Worm (Caenorhabditis elegans) whole organism, L4 larva: Measurements from ENCODE around the gene rbg-1.
A peak's percentile ranks its signal among the peaks of the same experiment; 100 is the strongest.

ENCODE experiments used
- F10B5.3 ChIP-seq: sonication (generic microtip); optimal IDR thresholded peaks from 2 replicates; lab custom pipeline; 2016; ENCODE audit warnings: mild to moderate bottlenecking, missing genetic modification characterization, missing compliant biosample characterization
- F26F4.8 ChIP-seq: fragments of 200-800 bp; sonication (Bioruptor generic); conservative IDR thresholded peaks from 2 replicates; pipeline ENCODE4 v1.3.6; 2022; ENCODE audit warnings: missing genetic modification characterization, missing compliant biosample characterization
- F37D6.2 ChIP-seq: sonication (generic microtip); optimal IDR thresholded peaks from 2 replicates; lab custom pipeline; 2016; ENCODE audit warnings: mild to moderate bottlenecking, missing genetic modification characterization, missing compliant biosample characterization
- F44E2.7 ChIP-seq: fragments of 200-800 bp; sonication (Bioruptor generic); IDR thresholded peaks from 2 replicates; pipeline ENCODE4 v2.1.2; 2022; ENCODE audit warnings: missing genetic modification characterization, missing compliant biosample characterization
- F49E8.2 ChIP-seq: sonication (generic microtip); optimal IDR thresholded peaks from 2 replicates; lab custom pipeline; 2016; ENCODE audit warnings: missing compliant biosample characterization, mild to moderate bottlenecking, missing genetic modification characterization, borderline replicate concordance
- T20F7.1 ChIP-seq: fragments of 200-800 bp; sonication (Bioruptor generic); optimal IDR thresholded peaks from 2 replicates; lab custom pipeline; 2018; ENCODE audit warnings: mild to moderate bottlenecking, missing genetic modification characterization, missing compliant biosample characterization
- Y5F2A.4 ChIP-seq: fragments of 200-800 bp; sonication (Bioruptor generic); optimal IDR thresholded peaks from 2 replicates; lab custom pipeline; 2018; ENCODE audit warnings: mild to moderate bottlenecking, missing genetic modification characterization, missing compliant biosample characterization
- Y75B8A.6 ChIP-seq: fragments of 200-800 bp; sonication (Bioruptor generic); IDR thresholded peaks from 2 replicates; pipeline ENCODE4 v1.3.6; 2022; ENCODE audit warnings: missing genetic modification reagents, missing genetic modification characterization, missing compliant biosample characterization
- ZK546.5 ChIP-seq, 2 experiments: sonication (generic microtip); optimal IDR thresholded peaks; 2 replicates each; lab custom pipeline; 2017; ENCODE audit warnings: missing biosample characterization in 2 of 2, missing genetic modification characterization in 2 of 2
- ama-1 ChIP-seq: fragments of 150-350 bp; optimal IDR thresholded peaks from 2 replicates; lab custom pipeline; 2014; ENCODE audit warnings: inconsistent platforms, mixed read lengths
- ceh-32 ChIP-seq: sonication (generic microtip); optimal IDR thresholded peaks from 2 replicates; lab custom pipeline; 2016; ENCODE audit warnings: mild to moderate bottlenecking, missing genetic modification characterization, missing compliant biosample characterization; ENCODE audit not compliant: poor library complexity
- ctbp-1 ChIP-seq: fragments of 200-800 bp; sonication (Bioruptor generic); IDR thresholded peaks from 2 replicates; pipeline ENCODE4 v1.3.6; 2022; ENCODE audit warnings: missing genetic modification reagents, missing genetic modification characterization, missing compliant biosample characterization
- daf-16 ChIP-seq, 3 experiments: sonication (generic microtip); optimal IDR thresholded peaks; 2 replicates each; lab custom pipeline; 2016 to 2017; ENCODE audit warnings: missing genetic modification characterization in 3 of 3, missing genetic modification reagents in 3 of 3, mild to moderate bottlenecking in 2 of 3, missing compliant biosample characterization in 2 of 3, missing biosample characterization in 1 of 3, moderate library complexity in 1 of 3
- daf-19 ChIP-seq: fragments of 200-800 bp; sonication (Bioruptor generic); conservative IDR thresholded peaks from 2 replicates; pipeline ENCODE4 v1.3.6; 2022; ENCODE audit warnings: missing genetic modification characterization, missing compliant biosample characterization
- duxl-1 ChIP-seq: sonication (generic microtip); optimal IDR thresholded peaks from 2 replicates; lab custom pipeline; 2016; ENCODE audit warnings: mild to moderate bottlenecking, missing genetic modification characterization, moderate library complexity, missing compliant biosample characterization; ENCODE audit not compliant: poor library complexity
- egl-43 ChIP-seq: fragments of 200-800 bp; sonication (Bioruptor generic); IDR thresholded peaks from 2 replicates; pipeline ENCODE4 v1.3.6; 2022; ENCODE audit warnings: missing genetic modification reagents, missing genetic modification characterization, missing compliant biosample characterization
- hlh-30 ChIP-seq: sonication (generic microtip); optimal IDR thresholded peaks from 2 replicates; lab custom pipeline; 2017; ENCODE audit warnings: antibody characterized with exemption, mild to moderate bottlenecking, missing genetic modification characterization, missing compliant biosample characterization; ENCODE audit not compliant: insufficient read depth
- hmg-1.1 ChIP-seq: fragments of 200-800 bp; sonication (Bioruptor generic); IDR thresholded peaks from 2 replicates; pipeline ENCODE4 v1.3.6; 2022; ENCODE audit warnings: missing genetic modification reagents, missing genetic modification characterization, missing compliant biosample characterization
- jun-1 ChIP-seq: fragments of 150-350 bp; optimal IDR thresholded peaks from 2 replicates; lab custom pipeline; 2014; ENCODE audit warnings: missing biosample characterization, missing genetic modification reagents, missing genetic modification characterization
- lim-7 ChIP-seq: fragments of 200-800 bp; sonication (Bioruptor generic); IDR thresholded peaks from 2 replicates; pipeline ENCODE4 v1.3.6; 2022; ENCODE audit warnings: missing genetic modification characterization, missing compliant biosample characterization
- lin-1 ChIP-seq: fragments of 200-800 bp; sonication (Bioruptor generic); IDR thresholded peaks from 2 replicates; pipeline ENCODE4 v1.3.6; 2022; ENCODE audit warnings: missing genetic modification reagents, missing genetic modification characterization, missing compliant biosample characterization
- lin-13 ChIP-seq: fragments of 150-350 bp; optimal IDR thresholded peaks from 2 replicates; lab custom pipeline; 2014; ENCODE audit warnings: missing biosample characterization, missing genetic modification reagents, missing genetic modification characterization
- lin-15B ChIP-seq: fragments of 150-350 bp; sonication (generic microtip); optimal IDR thresholded peaks from 3 replicates; lab custom pipeline; 2014; ENCODE audit warnings: missing biosample characterization, missing genetic modification characterization
- lin-29 ChIP-seq: fragments of 200-800 bp; sonication (Bioruptor generic); IDR thresholded peaks from 2 replicates; pipeline ENCODE4 v1.3.6; 2022; ENCODE audit warnings: missing genetic modification reagents, missing genetic modification characterization, missing compliant biosample characterization
- lin-38 ChIP-seq: fragments of 200-800 bp; sonication (Bioruptor generic); IDR thresholded peaks from 2 replicates; pipeline ENCODE4 v1.3.6; 2022; ENCODE audit warnings: missing genetic modification reagents, missing genetic modification characterization, missing compliant biosample characterization
- lin-39 ChIP-seq: fragments of 150-350 bp; optimal IDR thresholded peaks from 2 replicates; lab custom pipeline; 2014; ENCODE audit warnings: missing biosample characterization, missing genetic modification reagents, missing genetic modification characterization
- lir-3 ChIP-seq: sonication (generic microtip); optimal IDR thresholded peaks from 2 replicates; lab custom pipeline; 2016; ENCODE audit warnings: mild to moderate bottlenecking, missing genetic modification characterization, missing compliant biosample characterization
- madf-5 ChIP-seq, 2 experiments: fragments of 200-800 bp; sonication (Bioruptor generic); IDR thresholded peaks; 2 replicates each; pipeline ENCODE4 v1.3.6; 2022; ENCODE audit warnings: missing compliant biosample characterization in 2 of 2, missing genetic modification characterization in 2 of 2
- madf-9 ChIP-seq: fragments of 200-800 bp; sonication (Bioruptor generic); conservative IDR thresholded peaks from 2 replicates; pipeline ENCODE4 v1.3.6; 2022; ENCODE audit warnings: missing genetic modification reagents, missing genetic modification characterization, missing compliant biosample characterization
- mdt-29 ChIP-seq: fragments of 200-800 bp; sonication (Bioruptor generic); IDR thresholded peaks from 2 replicates; pipeline ENCODE4 v1.3.6; 2022; ENCODE audit warnings: missing genetic modification reagents, missing genetic modification characterization, missing compliant biosample characterization
- nhr-102 ChIP-seq: sonication (generic microtip); optimal IDR thresholded peaks from 2 replicates; lab custom pipeline; 2016; ENCODE audit warnings: mild to moderate bottlenecking, missing genetic modification characterization, moderate library complexity, missing compliant biosample characterization
- nhr-11 ChIP-seq: fragments of 150-350 bp; optimal IDR thresholded peaks from 2 replicates; lab custom pipeline; 2014; ENCODE audit warnings: missing biosample characterization, missing genetic modification characterization
- nhr-237 ChIP-seq: sonication (generic microtip); optimal IDR thresholded peaks from 2 replicates; lab custom pipeline; 2017; ENCODE audit warnings: missing biosample characterization, missing genetic modification characterization
- nhr-28 ChIP-seq: fragments of 150-350 bp; optimal IDR thresholded peaks from 2 replicates; lab custom pipeline; 2014; ENCODE audit warnings: missing biosample characterization, missing genetic modification characterization
- nhr-48 ChIP-seq: sonication (generic microtip); optimal IDR thresholded peaks from 2 replicates; lab custom pipeline; 2016; ENCODE audit warnings: mild to moderate bottlenecking, missing genetic modification characterization, missing compliant biosample characterization
- nhr-6 ChIP-seq: fragments of 150-350 bp; optimal IDR thresholded peaks from 2 replicates; lab custom pipeline; 2014; ENCODE audit warnings: missing biosample characterization, missing genetic modification characterization
- nhr-76 ChIP-seq: fragments of 150-350 bp; optimal IDR thresholded peaks from 2 replicates; lab custom pipeline; 2014; ENCODE audit warnings: missing biosample characterization, missing genetic modification characterization
- pha-4 ChIP-seq, 2 experiments: fragments of 150-350 bp in 1 of 2; fragments of 200-800 bp in 1 of 2; sonication (Bioruptor generic) in 1 of 2; IDR thresholded peaks in 1 of 2; optimal IDR thresholded peaks in 1 of 2; 2 replicates each; pipeline versions ENCODE4 v1.3.6 to Lab custom; 2014 to 2022; ENCODE audit warnings: missing genetic modification characterization in 2 of 2, missing genetic modification reagents in 2 of 2, missing biosample characterization in 1 of 2, missing compliant biosample characterization in 1 of 2
- php-3 ChIP-seq: fragments of 200-800 bp; sonication (Bioruptor generic); IDR thresholded peaks from 2 replicates; pipeline ENCODE4 v1.3.6; 2022; ENCODE audit warnings: missing genetic modification reagents, missing genetic modification characterization, missing compliant biosample characterization
- pqm-1 ChIP-seq: sonication (generic microtip); optimal IDR thresholded peaks from 2 replicates; lab custom pipeline; 2017; ENCODE audit warnings: missing biosample characterization, missing genetic modification characterization
- rbr-2 ChIP-seq: sonication (generic microtip); optimal IDR thresholded peaks from 2 replicates; lab custom pipeline; 2016; ENCODE audit warnings: missing genotype, missing genetic modification characterization, missing compliant biosample characterization
- sdz-12 ChIP-seq: fragments of 200-800 bp; sonication (Bioruptor generic); optimal IDR thresholded peaks from 2 replicates; lab custom pipeline; 2018; ENCODE audit warnings: mild to moderate bottlenecking, missing genetic modification characterization, missing compliant biosample characterization
- skn-1 ChIP-seq: fragments of 150-350 bp; optimal IDR thresholded peaks from 2 replicates; lab custom pipeline; 2014; ENCODE audit warnings: missing biosample characterization, missing genetic modification characterization
- spr-3 ChIP-seq: fragments of 200-800 bp; sonication (Bioruptor generic); optimal IDR thresholded peaks from 2 replicates; lab custom pipeline; 2018; ENCODE audit warnings: mild to moderate bottlenecking, missing genetic modification characterization, missing compliant biosample characterization
- unc-62 ChIP-seq, 3 experiments: fragments of 150-350 bp in 1 of 3; sonication (generic microtip); optimal IDR thresholded peaks in 2 of 3; peaks in 1 of 3; 1 replicate in 1 of 3; 2 replicates in 2 of 3; lab custom pipeline; 2014 to 2017; ENCODE audit warnings: missing biosample characterization in 3 of 3, missing genetic modification characterization in 3 of 3, missing genetic modification reagents in 3 of 3, missing genotype in 1 of 3
- vab-7 ChIP-seq: fragments of 200-800 bp; sonication (Bioruptor generic); IDR thresholded peaks from 2 replicates; pipeline ENCODE4 v1.3.6; 2022; ENCODE audit warnings: missing genetic modification reagents, missing genetic modification characterization, missing compliant biosample characterization
- zfp-2 ChIP-seq: sonication (generic microtip); optimal IDR thresholded peaks from 2 replicates; lab custom pipeline; 2016; ENCODE audit warnings: mild to moderate bottlenecking, missing genetic modification characterization, missing compliant biosample characterization
- zfp-3 ChIP-seq: fragments of 200-800 bp; sonication (Bioruptor generic); conservative IDR thresholded peaks from 2 replicates; pipeline ENCODE4 v1.3.6; 2022; ENCODE audit warnings: missing genetic modification reagents, missing genetic modification characterization, missing compliant biosample characterization
- zip-2 ChIP-seq: fragments of 150-350 bp; optimal IDR thresholded peaks from 2 replicates; lab custom pipeline; 2014; ENCODE audit warnings: missing biosample characterization, missing genetic modification characterization
- ztf-11 ChIP-seq: fragments of 150-350 bp; optimal IDR thresholded peaks from 2 replicates; lab custom pipeline; 2014; ENCODE audit warnings: missing biosample characterization, missing genetic modification characterization

The rbg-1 gene

ce11 chrX:14983274-14983673 lies at the start of gene rbg-1:
Gene rbg-1 (plus strand): TSS chrX:14983533.
- TF ChIP-seq lin-13, result peak; percentile 65
- TF ChIP-seq zfp-3, result no peak
- TF ChIP-seq pha-4 (GFP tag; IDR thresholded peaks at IDR 0.05; lab: Robert Waterston, UW), result no peak
- peak; percentile 98 for TF ChIP-seq pha-4 (tag; optimal IDR thresholded peaks at IDR 0.05; lab: Kevin White, UChicago)
- no peak for TF ChIP-seq vab-7 (GFP tag; lab: Robert Waterston, UW)
- TF ChIP-seq Y5F2A.4, result no peak
- TF ChIP-seq lir-3, result no peak
- TF ChIP-seq lin-29 (GFP tag; lab: Robert Waterston, UW), result no peak
- TF ChIP-seq php-3 (GFP tag; lab: Robert Waterston, UW), result no peak
- no peak for TF ChIP-seq Y75B8A.6 (GFP tag; lab: Robert Waterston, UW)
- no peak for TF ChIP-seq nhr-237 (tag; lab: Kevin White, UChicago)
- no peak for TF ChIP-seq nhr-48 (tag; lab: Kevin White, UChicago)
- no peak for TF ChIP-seq mdt-29 (GFP tag; lab: Robert Waterston, UW)
- no peak for TF ChIP-seq spr-3 (GFP tag; lab: Kevin White, UChicago)
- TF ChIP-seq lin-39, result no peak
- TF ChIP-seq nhr-6 (tag; lab: Kevin White, UChicago), result peak; percentile 88
- TF ChIP-seq madf-5 (GFP tag; IDR thresholded peaks at IDR 0.05; lab: Robert Waterston, UW), result no peak
- TF ChIP-seq daf-16 (GFP tag; optimal IDR thresholded peaks at IDR 0.05; lab: Kevin White, UChicago), result peak in 1 of 2 experiments; percentile 37
- TF ChIP-seq daf-16 (tag; optimal IDR thresholded peaks at IDR 0.05; lab: Kevin White, UChicago), result peak; percentile 95
- no peak for TF ChIP-seq daf-19 (GFP tag; lab: Robert Waterston, UW)
- TF ChIP-seq hmg-1.1 (GFP tag; lab: Robert Waterston, UW), result peak; percentile 59
- no peak for TF ChIP-seq lim-7 (GFP tag; lab: Robert Waterston, UW)
- peak; percentile 55 for TF ChIP-seq nhr-28 (tag; lab: Kevin White, UChicago)
- peak; percentile 13 for TF ChIP-seq ama-1 (lab: Kevin White, UChicago)
- TF ChIP-seq F37D6.2 (tag; lab: Kevin White, UChicago), result no peak
- TF ChIP-seq unc-62 (GFP tag; optimal IDR thresholded peaks at IDR 0.05 in 1 of 2; lab: Kevin White, UChicago), result no peak
- no peak for TF ChIP-seq unc-62 (tag; optimal IDR thresholded peaks at IDR 0.05; lab: Kevin White, UChicago)
- no peak for TF ChIP-seq F26F4.8 (GFP tag; lab: Robert Waterston, UW)
- no peak for TF ChIP-seq zip-2
- TF ChIP-seq rbr-2, result peak; percentile 78
- no peak for TF ChIP-seq nhr-76 (tag; lab: Kevin White, UChicago)
- TF ChIP-seq skn-1 (tag; lab: Kevin White, UChicago), result no peak
- TF ChIP-seq hlh-30 (tag; lab: Kevin White, UChicago), result peak; percentile 97
- TF ChIP-seq ctbp-1 (GFP tag; lab: Robert Waterston, UW), result peak; percentile 58; the same call in 1 of the 2 replicates
- TF ChIP-seq madf-9, result no peak
- no peak for TF ChIP-seq zfp-2 (tag; lab: Kevin White, UChicago)
- TF ChIP-seq jun-1, result no peak
- no peak for TF ChIP-seq sdz-12 (GFP tag; lab: Kevin White, UChicago)
- TF ChIP-seq lin-1, result peak; percentile 61; the same call in 1 of the 2 replicates
- TF ChIP-seq duxl-1 (tag; lab: Kevin White, UChicago), result no peak
- no peak for TF ChIP-seq ceh-32 (tag; lab: Kevin White, UChicago)
- no peak for TF ChIP-seq ZK546.5 (tag; optimal IDR thresholded peaks at IDR 0.05; lab: Kevin White, UChicago)
- TF ChIP-seq egl-43 (GFP tag; lab: Robert Waterston, UW), result no peak
- no peak for TF ChIP-seq ztf-11 (tag; lab: Kevin White, UChicago)
- peak; percentile 45 for TF ChIP-seq nhr-102
- no peak for TF ChIP-seq T20F7.1 (GFP tag; lab: Kevin White, UChicago)
- TF ChIP-seq nhr-11 (tag; lab: Kevin White, UChicago), result peak; percentile 65
- peak; percentile 28 for TF ChIP-seq pqm-1 (tag; lab: Kevin White, UChicago)
- no peak for TF ChIP-seq lin-15B (tag; lab: Kevin White, UChicago)
- TF ChIP-seq F10B5.3 (tag; lab: Kevin White, UChicago), result no peak
- peak; percentile 95 for TF ChIP-seq lin-38
- TF ChIP-seq F44E2.7 (GFP tag; lab: Robert Waterston, UW), result no peak
- no peak for TF ChIP-seq F49E8.2 (tag; lab: Kevin White, UChicago)
